Worm (Caenorhabditis elegans): ENCODE data around the gene F39H12.3.

ce11 chrX:863478-863877, 22.2 kb upstream of the F39H12.3 start, which contains the start of gene cdo-1:
- TF ChIP-seq sptf-1 (tag; optimal IDR thresholded peaks at IDR 0.05) (no peak), dsc-1 (tag; optimal IDR thresholded peaks at IDR 0.05) (no peak), nhr-28 (tag; optimal IDR thresholded peaks at IDR 0.05) (no peak), lin-13 (GFP tag; optimal IDR thresholded peaks at IDR 0.05) (no peak), nhr-237 (tag; optimal IDR thresholded peaks at IDR 0.05) (no peak), efl-1 (optimal IDR thresholded peaks at IDR 0.05) (no peak), efl-1 (GFP tag; optimal IDR thresholded peaks at IDR 0.05 in 1 of 2) (no peak), ces-1 (GFP tag; optimal IDR thresholded peaks at IDR 0.05) (no peak), aly-2 (tag; optimal IDR thresholded peaks at IDR 0.05) (no peak), hlh-4 (tag; optimal IDR thresholded peaks at IDR 0.05) (no peak), lin-35 (GFP tag; optimal IDR thresholded peaks at IDR 0.05) (no peak), unc-130 (tag; optimal IDR thresholded peaks at IDR 0.05) (no peak)
